Worm (Caenorhabditis elegans): ENCODE measurements around the gene F57F4.2.

- no peak for TF ChIP-seq lin-11 (tag; optimal IDR thresholded peaks at IDR 0.05)
- no peak for TF ChIP-seq egl-27 (tag; optimal IDR thresholded peaks at IDR 0.05)
- no peak for TF ChIP-seq lin-13 (GFP tag; optimal IDR thresholded peaks at IDR 0.05)
- TF ChIP-seq nhr-12 (tag; optimal IDR thresholded peaks at IDR 0.05) = no peak
- TF ChIP-seq ztf-11 (tag; optimal IDR thresholded peaks at IDR 0.05) = no peak
- no peak for TF ChIP-seq nhr-77 (tag; optimal IDR thresholded peaks at IDR 0.05)
- no peak for TF ChIP-seq dmd-4 (tag; optimal IDR thresholded peaks at IDR 0.05)
- TF ChIP-seq mab-5 (tag; optimal IDR thresholded peaks at IDR 0.05) = no peak
- TF ChIP-seq unc-62 (GFP tag; optimal IDR thresholded peaks at IDR 0.05) = no peak
- no peak for TF ChIP-seq ztf-4 (tag; optimal IDR thresholded peaks at IDR 0.05)
- TF ChIP-seq unc-55 (GFP tag; optimal IDR thresholded peaks at IDR 0.05) = no peak
- TF ChIP-seq nhr-129 (tag; optimal IDR thresholded peaks at IDR 0.05) = no peak
- no peak for TF ChIP-seq snpc-4 (tag; optimal IDR thresholded peaks at IDR 0.05)
Measured at ce11 chrV:6438601-6439000, 49.1 kb upstream of the F57F4.2 start, which contains the start of gene T05H4.4.
